Fruit fly (Drosophila melanogaster): Measurements from ENCODE around the gene Idh3b.

- TF ChIP-seq Smox (GFP tag; optimal IDR thresholded peaks at IDR 0.05) (no peak), CG11902 (GFP tag; optimal IDR thresholded peaks at IDR 0.05) (no peak), Lpt (GFP tag; optimal IDR thresholded peaks at IDR 0.05) (no peak), CG3919 (GFP tag; optimal IDR thresholded peaks at IDR 0.05) (no peak), dsx (GFP tag; optimal IDR thresholded peaks at IDR 0.05; ENCODE audit: poor library complexity, severe bottlenecking) (no peak), CG6163 (GFP tag; IDR thresholded peaks at IDR 0.05) (no peak; the same call in 2 of the 3 replicates), achi (GFP tag; optimal IDR thresholded peaks at IDR 0.05) (peak; percentile 2), Sox14 (GFP tag; optimal IDR thresholded peaks at IDR 0.05) (no peak)
Measured at dm6 chr3R:22046231-22046630, 27.0 kb upstream of the Idh3b start.
